Worm (Caenorhabditis elegans) whole organism, L3 larva: Measurements from ENCODE around the gene catp-8.

Experiments used
- R02D3.7 ChIP-seq: fragments of 150-350 bp; optimal IDR thresholded peaks from 2 replicates; lab custom pipeline; 2014; ENCODE audit warnings: missing biosample characterization, missing genetic modification characterization
- ZK546.5 ChIP-seq: sonication (generic microtip); optimal IDR thresholded peaks from 2 replicates; lab custom pipeline; 2017; ENCODE audit warnings: missing biosample characterization, missing genetic modification characterization
- ama-1 ChIP-seq: fragments of 150-350 bp; optimal IDR thresholded peaks from 2 replicates; lab custom pipeline; 2018
- ceh-28 ChIP-seq: fragments of 150-350 bp; optimal IDR thresholded peaks from 2 replicates; lab custom pipeline; 2014; ENCODE audit warnings: missing biosample characterization, missing genetic modification reagents, missing genetic modification characterization
- ceh-82 ChIP-seq: fragments of 150-350 bp; optimal IDR thresholded peaks from 2 replicates; lab custom pipeline; 2014; ENCODE audit warnings: missing biosample characterization, missing genetic modification characterization
- ceh-9 ChIP-seq: sonication (generic microtip); optimal IDR thresholded peaks from 2 replicates; lab custom pipeline; 2018; ENCODE audit warnings: missing biosample characterization, missing genetic modification characterization
- daf-12 ChIP-seq: fragments of 150-350 bp; optimal IDR thresholded peaks from 2 replicates; lab custom pipeline; 2014; ENCODE audit warnings: missing biosample characterization, missing genetic modification reagents, missing genetic modification characterization
- egl-27 ChIP-seq: sonication (generic microtip); optimal IDR thresholded peaks from 4 replicates; lab custom pipeline; 2017; ENCODE audit warnings: missing biosample characterization, missing genetic modification reagents, missing genetic modification characterization
- elt-1 ChIP-seq: fragments of 150-350 bp; optimal IDR thresholded peaks from 2 replicates; lab custom pipeline; 2014; ENCODE audit warnings: missing biosample characterization, missing genetic modification characterization
- elt-2 ChIP-seq: sonication (generic microtip); optimal IDR thresholded peaks from 2 replicates; lab custom pipeline; 2016; ENCODE audit warnings: missing genetic modification reagents, mild to moderate bottlenecking, missing genetic modification characterization, missing compliant biosample characterization
- elt-3 ChIP-seq, 3 experiments: fragments of 150-350 bp in 1 of 3; sonication (generic microtip) in 2 of 3; optimal IDR thresholded peaks; 2 replicates in 2 of 3; 4 replicates in 1 of 3; lab custom pipeline; 2014 to 2017; ENCODE audit warnings: missing biosample characterization in 3 of 3, missing genetic modification characterization in 3 of 3
- eor-1 ChIP-seq, 2 experiments: fragments of 150-350 bp; optimal IDR thresholded peaks; 2 replicates each; lab custom pipeline; 2014 to 2018; ENCODE audit warnings: missing biosample characterization in 2 of 2, missing genetic modification characterization in 2 of 2
- fkh-10 ChIP-seq: sonication (generic microtip); optimal IDR thresholded peaks from 2 replicates; lab custom pipeline; 2017; ENCODE audit warnings: missing biosample characterization, missing genetic modification reagents, missing genetic modification characterization
- fkh-2 ChIP-seq: fragments of 150-350 bp; optimal IDR thresholded peaks from 2 replicates; lab custom pipeline; 2014; ENCODE audit warnings: missing biosample characterization, missing genetic modification reagents, missing genetic modification characterization
- fos-1 ChIP-seq: fragments of 150-350 bp; optimal IDR thresholded peaks from 2 replicates; lab custom pipeline; 2014; ENCODE audit warnings: missing biosample characterization, missing genetic modification characterization
- hmg-11 ChIP-seq: sonication (generic microtip); optimal IDR thresholded peaks from 2 replicates; lab custom pipeline; 2016; ENCODE audit warnings: missing genetic modification characterization, missing compliant biosample characterization
- jun-1 ChIP-seq: fragments of 150-350 bp; optimal IDR thresholded peaks from 2 replicates; lab custom pipeline; 2014; ENCODE audit warnings: missing biosample characterization, missing genetic modification reagents, missing genetic modification characterization
- lin-15B ChIP-seq: fragments of 150-350 bp; optimal IDR thresholded peaks from 2 replicates; lab custom pipeline; 2014; ENCODE audit warnings: missing biosample characterization, missing genetic modification characterization
- lsy-12 ChIP-seq: sonication (generic microtip); optimal IDR thresholded peaks from 2 replicates; lab custom pipeline; 2016; ENCODE audit warnings: mild to moderate bottlenecking, missing genetic modification characterization, missing compliant biosample characterization
- mdl-1 ChIP-seq: fragments of 150-350 bp; optimal IDR thresholded peaks from 2 replicates; lab custom pipeline; 2014; ENCODE audit warnings: missing biosample characterization, missing genetic modification characterization
- nhr-11 ChIP-seq: fragments of 150-350 bp; optimal IDR thresholded peaks from 2 replicates; lab custom pipeline; 2014; ENCODE audit warnings: missing biosample characterization, missing genetic modification characterization
- nhr-12 ChIP-seq: fragments of 150-350 bp; optimal IDR thresholded peaks from 2 replicates; lab custom pipeline; 2014; ENCODE audit warnings: missing biosample characterization, missing genetic modification characterization
- nhr-23 ChIP-seq: fragments of 150-350 bp; optimal IDR thresholded peaks from 2 replicates; lab custom pipeline; 2014; ENCODE audit warnings: missing biosample characterization, missing genetic modification reagents, missing genetic modification characterization
- nhr-237 ChIP-seq: fragments of 150-350 bp; optimal IDR thresholded peaks from 2 replicates; lab custom pipeline; 2014; ENCODE audit warnings: missing biosample characterization, missing genetic modification characterization
- nhr-28 ChIP-seq: fragments of 150-350 bp; optimal IDR thresholded peaks from 2 replicates; lab custom pipeline; 2014; ENCODE audit warnings: missing biosample characterization, missing genetic modification characterization
- nhr-43 ChIP-seq: sonication (generic microtip); optimal IDR thresholded peaks from 2 replicates; lab custom pipeline; 2016; ENCODE audit warnings: mild to moderate bottlenecking, missing genetic modification characterization, missing compliant biosample characterization; ENCODE audit not compliant: poor library complexity, severe bottlenecking
- nhr-77 ChIP-seq: fragments of 150-350 bp; optimal IDR thresholded peaks from 2 replicates; lab custom pipeline; 2014; ENCODE audit warnings: missing biosample characterization, missing genetic modification characterization
- pha-4 ChIP-seq: fragments of 150-350 bp; optimal IDR thresholded peaks from 2 replicates; lab custom pipeline; 2014; ENCODE audit warnings: missing biosample characterization, missing genetic modification reagents, missing genetic modification characterization
- pqm-1 ChIP-seq: fragments of 150-350 bp; optimal IDR thresholded peaks from 2 replicates; lab custom pipeline; 2017; ENCODE audit warnings: missing biosample characterization, missing genetic modification characterization, inconsistent platforms
- sea-2 ChIP-seq: fragments of 150-350 bp; sonication (generic microtip); optimal IDR thresholded peaks from 4 replicates; lab custom pipeline; 2014; ENCODE audit warnings: missing biosample characterization, missing genetic modification reagents, missing genetic modification characterization
- skn-1 ChIP-seq: fragments of 150-350 bp; optimal IDR thresholded peaks from 2 replicates; lab custom pipeline; 2014; ENCODE audit warnings: missing biosample characterization, missing genetic modification characterization
- snpc-4 ChIP-seq: fragments of 150-350 bp; optimal IDR thresholded peaks from 2 replicates; lab custom pipeline; 2014; ENCODE audit warnings: missing biosample characterization, missing genetic modification characterization
- tbx-2 ChIP-seq: sonication (generic microtip); optimal IDR thresholded peaks from 2 replicates; lab custom pipeline; 2016; ENCODE audit warnings: mild to moderate bottlenecking, missing genetic modification characterization, missing compliant biosample characterization
- unc-62 ChIP-seq: fragments of 150-350 bp; sonication (generic microtip); optimal IDR thresholded peaks from 4 replicates; lab custom pipeline; 2014; ENCODE audit warnings: missing biosample characterization, missing genetic modification reagents, missing genetic modification characterization
- zag-1 ChIP-seq: fragments of 150-350 bp; optimal IDR thresholded peaks from 2 replicates; lab custom pipeline; 2014; ENCODE audit warnings: missing biosample characterization, missing genetic modification characterization
- ztf-11 ChIP-seq: fragments of 150-350 bp; optimal IDR thresholded peaks from 2 replicates; lab custom pipeline; 2014; ENCODE audit warnings: missing biosample characterization, missing genetic modification characterization
- ztf-4 ChIP-seq: fragments of 150-350 bp; optimal IDR thresholded peaks from 2 replicates; lab custom pipeline; 2014; ENCODE audit warnings: missing biosample characterization, missing genetic modification characterization

The catp-8 gene

DNA sequence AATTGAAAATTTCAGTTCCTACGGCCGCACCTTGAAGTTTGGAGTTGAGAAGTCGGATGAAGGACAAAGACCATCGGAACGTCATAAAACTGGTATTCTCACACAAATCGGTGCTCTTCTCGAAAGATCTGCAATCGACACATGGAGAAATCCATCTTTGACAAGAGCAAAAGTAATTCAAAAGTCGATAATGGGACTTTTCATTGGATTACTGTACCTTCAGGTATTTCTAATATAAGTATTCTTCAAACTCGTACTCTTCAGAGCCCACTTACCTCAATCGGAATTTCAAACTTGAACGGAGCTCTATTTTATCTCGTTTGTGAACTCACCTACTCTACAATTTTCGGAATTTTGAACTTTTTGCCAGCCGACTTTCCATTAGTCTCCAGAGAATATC is 7.0 kb downstream of the catp-8 start:
- TF ChIP-seq elt-2 (tag; lab: Kevin White, UChicago) (no peak), lin-15B (tag; lab: Kevin White, UChicago) (no peak), nhr-12 (tag; lab: Kevin White, UChicago) (no peak), mdl-1 (tag; lab: Kevin White, UChicago) (no peak), R02D3.7 (tag; lab: Kevin White, UChicago) (no peak), fos-1 (tag; lab: Kevin White, UChicago) (no peak), elt-3 (tag; optimal IDR thresholded peaks at IDR 0.05; lab: Kevin White, UChicago) (no peak), unc-62 (GFP tag; lab: Kevin White, UChicago) (no peak), ztf-11 (tag; lab: Kevin White, UChicago) (no peak), ceh-9 (tag; lab: Kevin White, UChicago) (no peak), fkh-2 (no peak), jun-1 (tag; lab: Kevin White, UChicago) (no peak), daf-12 (tag; lab: Kevin White, UChicago) (no peak), pha-4 (tag; lab: Kevin White, UChicago) (no peak), hmg-11 (tag; lab: Kevin White, UChicago) (no peak), ama-1 (lab: Kevin White, UChicago) (no peak), zag-1 (tag; lab: Kevin White, UChicago) (no peak), eor-1 (tag; optimal IDR thresholded peaks at IDR 0.05; lab: Kevin White, UChicago) (no peak), nhr-11 (tag; lab: Kevin White, UChicago) (no peak)

DNA sequence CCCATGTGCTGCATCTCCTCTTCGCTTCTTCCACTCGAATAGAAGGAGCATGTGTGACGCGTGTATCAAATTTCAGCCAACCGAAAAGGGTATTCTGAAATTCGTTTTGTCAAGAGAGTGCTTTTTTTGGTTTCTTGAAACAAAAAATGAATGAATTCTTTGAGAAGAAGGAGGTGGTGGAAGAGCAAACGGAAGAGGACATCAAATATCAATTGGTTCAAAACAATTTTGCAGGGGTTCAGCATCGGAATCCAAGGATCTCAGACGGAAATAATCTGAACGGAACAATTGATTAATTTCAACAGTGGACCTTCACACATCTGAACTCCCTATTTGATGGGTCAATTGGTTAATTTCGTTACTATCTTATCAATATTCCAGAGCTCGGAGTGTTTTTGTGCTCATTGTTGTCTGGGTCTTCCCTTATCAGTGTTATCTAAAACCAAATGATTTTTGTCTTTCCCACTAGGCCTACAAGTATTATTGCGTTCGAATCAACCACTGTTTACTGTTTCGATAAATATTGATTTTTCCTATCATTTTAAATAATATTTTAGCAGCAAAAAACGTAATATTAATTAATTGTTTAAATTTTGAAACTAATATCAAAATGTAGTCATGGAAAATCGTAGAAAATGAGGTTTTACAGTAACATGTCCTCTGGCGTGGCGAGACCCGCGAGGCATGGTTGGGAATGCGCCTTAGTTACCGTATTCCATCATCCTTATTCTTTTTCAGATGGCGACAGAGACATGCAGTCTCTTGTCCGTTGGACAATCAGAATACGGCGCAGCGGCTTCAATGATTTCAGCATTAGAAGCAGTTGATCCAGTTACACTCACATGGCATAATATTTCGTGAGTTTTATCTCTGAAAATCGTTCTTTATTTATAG is 9.1 kb downstream of the catp-8 start, which contains the start of the genes C10C6.13 and wht-2:
TSS of gene C10C6.13 (minus strand) at position 51 of the 894 bp plus-strand sequence.
TSS of gene wht-2 (plus strand) at position 739 of the 894 bp plus-strand sequence.
- TF ChIP-seq ceh-28 (no peak), ceh-82 (tag; lab: Kevin White, UChicago) (no peak), elt-2 (tag; lab: Kevin White, UChicago) (peak; percentile 82), pqm-1 (tag; lab: Kevin White, UChicago) (peak; percentile 62), pha-4 (tag; lab: Kevin White, UChicago) (peak; percentile 19)

DNA sequence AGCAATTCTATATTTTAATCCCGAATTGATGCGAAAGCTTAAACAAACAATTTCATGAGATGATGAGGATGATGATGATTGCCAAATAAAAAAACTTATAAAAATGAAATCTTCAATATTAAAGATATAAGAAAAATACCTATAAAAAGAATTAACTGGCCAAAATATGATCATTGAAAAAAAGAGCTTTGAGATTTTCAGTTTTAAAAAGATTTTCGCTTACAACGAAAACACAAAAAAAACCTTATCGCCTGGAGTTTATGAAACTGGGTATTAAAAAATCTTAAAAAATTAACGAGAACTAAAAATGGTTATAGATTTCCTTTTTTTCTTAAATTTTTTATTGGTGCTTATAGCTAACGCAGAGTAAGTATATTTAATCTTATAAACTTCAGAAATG is 11.6 kb downstream of the catp-8 start, which contains the start of gene C10C6.7:
TSS of gene C10C6.7 (minus strand) at position 101 of the 400 bp plus-strand sequence.
- TF ChIP-seq nhr-28 (tag; lab: Kevin White, UChicago) (no peak), daf-12 (tag; lab: Kevin White, UChicago) (no peak), R02D3.7 (tag; lab: Kevin White, UChicago) (no peak), nhr-12 (tag; lab: Kevin White, UChicago) (no peak), egl-27 (tag; lab: Kevin White, UChicago) (no peak), pqm-1 (tag; lab: Kevin White, UChicago) (no peak), nhr-237 (tag; lab: Kevin White, UChicago) (no peak), fkh-2 (no peak), hmg-11 (tag; lab: Kevin White, UChicago) (no peak), snpc-4 (tag; lab: Kevin White, UChicago) (no peak), skn-1 (tag; lab: Kevin White, UChicago) (no peak), nhr-43 (tag; lab: Kevin White, UChicago) (no peak), tbx-2 (tag; lab: Kevin White, UChicago) (no peak), ceh-82 (tag; lab: Kevin White, UChicago) (no peak), eor-1 (tag; optimal IDR thresholded peaks at IDR 0.05; lab: Kevin White, UChicago) (no peak), ceh-9 (tag; lab: Kevin White, UChicago) (no peak), nhr-77 (tag; lab: Kevin White, UChicago) (no peak), lsy-12 (tag; lab: Kevin White, UChicago) (no peak), sea-2 (GFP tag; lab: Kevin White, UChicago) (no peak)

DNA sequence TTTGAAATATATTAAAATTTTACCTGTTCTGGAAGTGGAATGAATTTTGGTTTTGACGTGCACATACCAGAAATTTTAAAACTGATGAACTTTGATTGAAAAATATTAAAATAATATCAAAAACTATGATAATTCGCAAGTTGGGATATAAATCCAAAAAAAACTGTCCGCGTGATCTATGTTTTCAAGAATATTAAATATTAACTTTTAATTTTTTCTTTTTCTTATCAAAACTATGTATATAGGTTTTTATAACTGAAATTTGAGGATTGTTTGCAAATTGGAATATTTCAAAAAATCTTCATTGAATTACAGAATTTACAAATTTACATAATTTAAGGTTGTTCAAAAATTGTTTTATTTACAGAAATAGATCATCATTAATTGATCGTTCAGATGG is 13.9 kb downstream of the catp-8 start, which contains the start of gene C10C6.3:
TSS of gene C10C6.3 (minus strand) at position 101 of the 400 bp plus-strand sequence.
- TF ChIP-seq pqm-1 (tag; lab: Kevin White, UChicago) (no peak), nhr-11 (tag; lab: Kevin White, UChicago) (no peak), ztf-4 (no peak), pha-4 (tag; lab: Kevin White, UChicago) (no peak), nhr-23 (tag; lab: Kevin White, UChicago) (no peak), ceh-28 (no peak), unc-62 (GFP tag; lab: Kevin White, UChicago) (no peak), lin-15B (tag; lab: Kevin White, UChicago) (no peak), jun-1 (tag; lab: Kevin White, UChicago) (no peak), ZK546.5 (tag; lab: Kevin White, UChicago) (no peak), elt-1 (tag; lab: Kevin White, UChicago) (no peak), eor-1 (tag; optimal IDR thresholded peaks at IDR 0.05; lab: Kevin White, UChicago) (no peak), skn-1 (tag; lab: Kevin White, UChicago) (no peak), fkh-10 (GFP tag; lab: Kevin White, UChicago) (no peak)
